Fruit fly (Drosophila melanogaster) whole organism, embryonic: Measurements from ENCODE around the gene lqfR.

Source experiments
- Adf1 ChIP-seq: fragments of 200-800 bp; sonication (Bioruptor generic); IDR thresholded peaks from 2 replicates; pipeline ENCODE4 v1.3.6; 2022; ENCODE audit warnings: missing biosample characterization, missing genetic modification characterization
- Atf6 ChIP-seq: fragments of 200-800 bp; sonication (Bioruptor generic); IDR thresholded peaks from 2 replicates; pipeline ENCODE4 v1.3.6; 2022; ENCODE audit warnings: missing biosample characterization, missing genetic modification characterization
- Awh ChIP-seq: fragments of 200-800 bp; sonication (Bioruptor generic); IDR thresholded peaks from 2 replicates; pipeline ENCODE4, ENCODE4 v1.3.6; 2022; ENCODE audit warnings: missing biosample characterization, missing genetic modification characterization
- CG10543 ChIP-seq: fragments of 200-800 bp; sonication (Bioruptor generic); optimal IDR thresholded peaks from 3 replicates; lab custom pipeline; 2017; ENCODE audit warnings: missing biosample characterization, mild to moderate bottlenecking, missing genetic modification characterization, moderate library complexity
- CG12071 ChIP-seq: fragments of 200-800 bp; sonication (Bioruptor generic); optimal IDR thresholded peaks from 3 replicates; lab custom pipeline; 2018; ENCODE audit warnings: missing biosample characterization, mild to moderate bottlenecking, missing genetic modification characterization
- CG12299 ChIP-seq: fragments of 200-800 bp; sonication (Bioruptor generic); optimal IDR thresholded peaks from 2 replicates; lab custom pipeline; 2018; ENCODE audit warnings: missing biosample characterization, mild to moderate bottlenecking, missing genetic modification characterization
- CG12391 ChIP-seq: fragments of 200-800 bp; sonication (Bioruptor generic); optimal IDR thresholded peaks from 3 replicates; lab custom pipeline; 2018; ENCODE audit warnings: missing biosample characterization, mild to moderate bottlenecking, missing genetic modification characterization, moderate library complexity
- CG12659 ChIP-seq: fragments of 200-800 bp; sonication (Bioruptor generic); optimal IDR thresholded peaks from 3 replicates; lab custom pipeline; 2017; ENCODE audit warnings: mild to moderate bottlenecking, missing biosample characterization, missing genetic modification reagents, missing genetic modification characterization
- CG15479 ChIP-seq: fragments of 200-800 bp; sonication (Bioruptor generic); optimal IDR thresholded peaks from 3 replicates; lab custom pipeline; 2019; ENCODE audit warnings: missing biosample characterization, mild to moderate bottlenecking, missing genetic modification characterization, moderate library complexity
- CG1647 ChIP-seq: fragments of 200-800 bp; sonication (Bioruptor generic); optimal IDR thresholded peaks from 3 replicates; lab custom pipeline; 2016; ENCODE audit warnings: missing biosample characterization, missing genetic modification characterization
- CG16815 ChIP-seq: fragments of 200-800 bp; sonication (Bioruptor generic); optimal IDR thresholded peaks from 3 replicates; lab custom pipeline; 2017; ENCODE audit warnings: missing biosample characterization, mild to moderate bottlenecking, missing genetic modification characterization
- CG18262 ChIP-seq: fragments of 200-800 bp; optimal IDR thresholded peaks from 3 replicates; lab custom pipeline; 2019; ENCODE audit warnings: missing biosample characterization, mild to moderate bottlenecking, missing genetic modification characterization, moderate library complexity
- CG18599 ChIP-seq: fragments of 200-800 bp; sonication (Bioruptor generic); optimal IDR thresholded peaks from 3 replicates; lab custom pipeline; 2017; ENCODE audit warnings: missing biosample characterization, missing genetic modification characterization, mild to moderate bottlenecking, moderate library complexity, missing genetic modification reagents
- CG18619 ChIP-seq: fragments of 200-800 bp; sonication (Bioruptor generic); optimal IDR thresholded peaks from 3 replicates; lab custom pipeline; 2017; ENCODE audit warnings: missing biosample characterization, mild to moderate bottlenecking, missing genetic modification characterization
- CG3281 ChIP-seq: fragments of 200-800 bp; sonication (Bioruptor generic); optimal IDR thresholded peaks from 3 replicates; lab custom pipeline; 2017; ENCODE audit warnings: missing biosample characterization, mild to moderate bottlenecking, missing genetic modification characterization
- CG34224 ChIP-seq: fragments of 200-800 bp; sonication (Bioruptor generic); IDR thresholded peaks from 3 replicates; pipeline ENCODE4 v1.3.6; 2022; ENCODE audit warnings: missing biosample characterization, missing genetic modification characterization; ENCODE audit not compliant: partially characterized antibody
- CG34376 ChIP-seq: fragments of 200-800 bp; sonication (Bioruptor generic); optimal IDR thresholded peaks from 2 replicates; lab custom pipeline; 2018; ENCODE audit warnings: missing biosample characterization, mild to moderate bottlenecking, missing genetic modification characterization
- CG3838 ChIP-seq: fragments of 200-800 bp; sonication (Bioruptor generic); optimal IDR thresholded peaks from 3 replicates; lab custom pipeline; 2016; ENCODE audit warnings: missing biosample characterization, missing genetic modification characterization
- CG3847 ChIP-seq: fragments of 200-800 bp; sonication (Bioruptor generic); IDR thresholded peaks from 2 replicates; pipeline ENCODE4 v1.3.6; 2022; ENCODE audit warnings: missing biosample characterization, missing genetic modification characterization
- CG4730 ChIP-seq: fragments of 200-800 bp; sonication (Bioruptor generic); IDR thresholded peaks from 2 replicates; pipeline ENCODE4 v1.3.6; 2022; ENCODE audit warnings: missing biosample characterization, missing genetic modification characterization
- CG4854 ChIP-seq: fragments of 200-800 bp; sonication (Bioruptor generic); optimal IDR thresholded peaks from 2 replicates; lab custom pipeline; 2016; ENCODE audit warnings: missing biosample characterization, missing genetic modification characterization, inconsistent platforms
- CG6654 ChIP-seq: fragments of 200-800 bp; sonication (Bioruptor generic); optimal IDR thresholded peaks from 2 replicates; lab custom pipeline; 2017; ENCODE audit warnings: missing biosample characterization, mild to moderate bottlenecking, missing genetic modification characterization
- CG6791 ChIP-seq: fragments of 200-800 bp; sonication (Bioruptor generic); IDR thresholded peaks from 3 replicates; pipeline ENCODE4 v1.3.6; 2022; ENCODE audit warnings: missing biosample characterization, missing genetic modification characterization; ENCODE audit not compliant: partially characterized antibody
- CG7786 ChIP-seq: fragments of 200-800 bp; sonication (Bioruptor generic); optimal IDR thresholded peaks from 2 replicates; lab custom pipeline; 2016; ENCODE audit warnings: missing biosample characterization, missing genetic modification characterization
- CG7963 ChIP-seq: fragments of 200-800 bp; sonication (Bioruptor generic); IDR thresholded peaks from 3 replicates; pipeline ENCODE4 v1.3.6; 2022; ENCODE audit warnings: missing biosample characterization, missing genetic modification characterization; ENCODE audit not compliant: partially characterized antibody
- CG8478 ChIP-seq: fragments of >200 bp; optimal IDR thresholded peaks from 2 replicates; lab custom pipeline; 2018
- CTCF ChIP-seq: fragments of 200-800 bp; sonication (Bioruptor generic); optimal IDR thresholded peaks from 2 replicates; lab custom pipeline; 2017; ENCODE audit warnings: missing biosample characterization, mild to moderate bottlenecking, missing genetic modification characterization, moderate library complexity
- Deaf1 ChIP-seq: fragments of 200-800 bp; optimal IDR thresholded peaks from 3 replicates; lab custom pipeline; 2019; ENCODE audit warnings: missing biosample characterization, mild to moderate bottlenecking, missing genetic modification characterization, moderate library complexity
- Dek ChIP-seq: fragments of 200-800 bp; sonication (Bioruptor generic); optimal IDR thresholded peaks from 3 replicates; lab custom pipeline; 2019; ENCODE audit warnings: missing biosample characterization, mild to moderate bottlenecking, missing genetic modification characterization, moderate library complexity
- Hmx ChIP-seq: fragments of 200-800 bp; sonication (Bioruptor generic); optimal IDR thresholded peaks from 2 replicates; lab custom pipeline; 2016; ENCODE audit warnings: missing biosample characterization, missing genetic modification characterization
- Hr78 ChIP-seq, 2 experiments: fragments of 200-800 bp in 1 of 2; fragments of >200 bp in 1 of 2; sonication (Bioruptor generic) in 1 of 2; optimal IDR thresholded peaks; 2 replicates each; lab custom pipeline; 2017 to 2019; ENCODE audit warnings: missing biosample characterization in 2 of 2, missing genetic modification characterization in 2 of 2, mild to moderate bottlenecking in 1 of 2, moderate library complexity in 1 of 2
- Med ChIP-seq: fragments of 200-800 bp; sonication (Bioruptor generic); peaks from one replicate; lab custom pipeline; 2016; ENCODE audit warnings: missing biosample characterization, missing genetic modification characterization, mild to moderate bottlenecking, inconsistent platforms, moderate library complexity
- Mes4 ChIP-seq: fragments of 200-800 bp; sonication (Bioruptor generic); optimal IDR thresholded peaks from 2 replicates; lab custom pipeline; 2016; ENCODE audit warnings: missing biosample characterization, missing genetic modification characterization
- Oli ChIP-seq: fragments of 200-800 bp; sonication (Bioruptor generic); optimal IDR thresholded peaks from 2 replicates; lab custom pipeline; 2018; ENCODE audit warnings: missing biosample characterization, mild to moderate bottlenecking, missing genetic modification characterization, moderate library complexity
- Opbp ChIP-seq: fragments of 200-800 bp; sonication (Bioruptor generic); IDR thresholded peaks from 3 replicates; pipeline ENCODE4 v1.3.6; 2022; ENCODE audit warnings: missing biosample characterization, missing genetic modification characterization; ENCODE audit not compliant: partially characterized antibody
- Optix ChIP-seq: fragments of 200-800 bp; sonication (Bioruptor generic); IDR thresholded peaks from 3 replicates; pipeline ENCODE4 v1.3.6; 2022; ENCODE audit warnings: missing biosample characterization, missing genetic modification characterization
- ato ChIP-seq: fragments of 200-800 bp; sonication (Bioruptor generic); IDR thresholded peaks from 2 replicates; pipeline ENCODE4 v1.3.6; 2022; ENCODE audit warnings: missing biosample characterization, missing genetic modification characterization; ENCODE audit not compliant: partially characterized antibody
- cg ChIP-seq: fragments of 200-800 bp; sonication (Bioruptor generic); optimal IDR thresholded peaks from 3 replicates; lab custom pipeline; 2019; ENCODE audit warnings: missing biosample characterization, mild to moderate bottlenecking, missing genetic modification characterization, moderate library complexity
- cwo ChIP-seq: fragments of 200-800 bp; sonication (Bioruptor generic); optimal IDR thresholded peaks from 3 replicates; lab custom pipeline; 2017; ENCODE audit warnings: missing biosample characterization, missing genetic modification characterization, mild to moderate bottlenecking, moderate library complexity, missing genetic modification reagents
- dysf ChIP-seq: fragments of 200-800 bp; sonication (Bioruptor generic); IDR thresholded peaks from 3 replicates; pipeline ENCODE4 v1.3.6; 2022; ENCODE audit warnings: missing biosample characterization, missing genetic modification characterization
- fd64A ChIP-seq: fragments of 200-800 bp; sonication (Bioruptor generic); optimal IDR thresholded peaks from 3 replicates; lab custom pipeline; 2018; ENCODE audit warnings: missing biosample characterization, mild to moderate bottlenecking, missing genetic modification characterization
- odd ChIP-seq: fragments of 200-800 bp; sonication (Bioruptor generic); optimal IDR thresholded peaks from 2 replicates; lab custom pipeline; 2017; ENCODE audit warnings: missing biosample characterization, mild to moderate bottlenecking, missing genetic modification characterization
- ranshi ChIP-seq: fragments of 200-800 bp; sonication (Bioruptor generic); IDR thresholded peaks from 2 replicates; pipeline ENCODE4 v1.3.6; 2022; ENCODE audit warnings: missing biosample characterization, missing genetic modification characterization
- schlank ChIP-seq: fragments of 200-800 bp; sonication (Bioruptor generic); optimal IDR thresholded peaks from 2 replicates; lab custom pipeline; 2018; ENCODE audit warnings: missing biosample characterization, mild to moderate bottlenecking, missing genetic modification characterization
- sd ChIP-seq: fragments of 200-800 bp; sonication (Bioruptor generic); optimal IDR thresholded peaks from 3 replicates; lab custom pipeline; 2018; ENCODE audit warnings: missing biosample characterization, mild to moderate bottlenecking, missing genetic modification characterization, moderate library complexity
- sna ChIP-seq: fragments of 200-800 bp; sonication (Bioruptor generic); IDR thresholded peaks from 2 replicates; pipeline ENCODE4 v1.3.6; 2022; ENCODE audit warnings: missing biosample characterization, missing genetic modification characterization; ENCODE audit not compliant: partially characterized antibody
- sob ChIP-seq: fragments of 200-800 bp; sonication (Bioruptor generic); IDR thresholded peaks from 2 replicates; pipeline ENCODE4 v1.3.6; 2022; ENCODE audit warnings: missing biosample characterization, missing genetic modification characterization
- sqz ChIP-seq: fragments of 200-800 bp; sonication (Bioruptor generic); optimal IDR thresholded peaks from 3 replicates; lab custom pipeline; 2018; ENCODE audit warnings: missing biosample characterization, mild to moderate bottlenecking, missing genetic modification characterization
- tup ChIP-seq: fragments of 200-800 bp; sonication (Bioruptor generic); optimal IDR thresholded peaks from 2 replicates; lab custom pipeline; 2016; ENCODE audit warnings: missing biosample characterization, mild to moderate bottlenecking, missing genetic modification characterization, moderate library complexity

The lqfR gene

dm6 chr3R:22411879-22412587 lies 932 bp downstream of the lqfR start (continued):
- peak; percentile 48 for TF ChIP-seq CG18599 (GFP tag; lab: Kevin White, UChicago)
- peak; percentile 1 for TF ChIP-seq CG4854 (GFP tag; lab: Kevin White, UChicago)
- no peak for TF ChIP-seq ato
- TF ChIP-seq schlank (tag; lab: Kevin White, UChicago), result no peak
- TF ChIP-seq Atf6 (GFP tag; lab: Robert Waterston, UW), result 0 out of 2 replicates have a peak, but pooled peaks have one; percentile 8
- TF ChIP-seq Deaf1 (tag; lab: Kevin White, UChicago), result no peak
- peak; percentile 45 for TF ChIP-seq CG10543 (GFP tag; lab: Kevin White, UChicago)
- peak; percentile 77 for TF ChIP-seq cg (GFP tag; lab: Kevin White, UChicago)
- TF ChIP-seq CG12071, result no peak
- TF ChIP-seq sd (tag; lab: Kevin White, UChicago), result peak; percentile 56
- no peak for TF ChIP-seq ranshi (GFP tag; lab: Robert Waterston, UW)
- peak; percentile 31 for TF ChIP-seq CG3281
- TF ChIP-seq Med, result peak; percentile 70
- peak; percentile 9 for TF ChIP-seq fd64A (GFP tag; lab: Kevin White, UChicago)
- TF ChIP-seq Hr78 (GFP tag; optimal IDR thresholded peaks at IDR 0.05; lab: Kevin White, UChicago), result peak in 1 of 2 experiments; percentile 32
- TF ChIP-seq Adf1 (GFP tag; lab: Robert Waterston, UW), result peak; percentile 11; the same call in 1 of the 2 replicates
- TF ChIP-seq CG34376 (GFP tag; lab: Kevin White, UChicago), result peak; percentile 53
- TF ChIP-seq CG15479, result peak; percentile 15
- TF ChIP-seq CG16815, result no peak
- TF ChIP-seq, all 482 proteins: peak for 31

- TF ChIP-seq tup (GFP tag; lab: Kevin White, UChicago) (no peak), CG4730 (GFP tag; lab: Robert Waterston, UW) (no peak), CTCF (GFP tag; lab: Kevin White, UChicago) (peak; percentile 13), Mes4 (GFP tag; lab: Kevin White, UChicago) (no peak), Hmx (GFP tag; lab: Kevin White, UChicago) (no peak), Opbp (GFP tag; lab: Robert Waterston, UW) (peak; percentile 29; the same call in 1 of the 3 replicates), sob (GFP tag; lab: Robert Waterston, UW) (peak; percentile 10; the same call in 1 of the 2 replicates), CG7786 (GFP tag; lab: Kevin White, UChicago) (no peak), CG6654 (GFP tag; lab: Kevin White, UChicago) (no peak), CG18262 (tag; lab: Kevin White, UChicago) (no peak), CG8478 (no peak), CG6791 (GFP tag; lab: Robert Waterston, UW) (peak; percentile 55; the same call in 2 of the 3 replicates), CG18619 (GFP tag; lab: Kevin White, UChicago) (no peak), CG12299 (peak; percentile 28), cwo (GFP tag; lab: Kevin White, UChicago) (peak; percentile 63), sqz (GFP tag; lab: Kevin White, UChicago) (no peak), Awh (GFP tag; lab: Robert Waterston, UW) (no peak), CG3847 (GFP tag; lab: Robert Waterston, UW) (peak; percentile 71), CG1647 (GFP tag; lab: Kevin White, UChicago) (no peak), CG12659 (peak; percentile 72), CG7963 (GFP tag; lab: Robert Waterston, UW) (no peak), sna (GFP tag; lab: Robert Waterston, UW) (0 out of 2 replicates have a peak, but pooled peaks have one; percentile 28), CG12391 (peak; percentile 10), CG34224 (GFP tag; lab: Robert Waterston, UW) (peak; percentile 32; the same call in 1 of the 3 replicates), Dek (tag; lab: Kevin White, UChicago) (no peak), dysf (no peak), CG3838 (GFP tag; lab: Kevin White, UChicago) (no peak), Oli (tag; lab: Kevin White, UChicago) (no peak), Optix (GFP tag; lab: Robert Waterston, UW) (no peak), odd (GFP tag; lab: Kevin White, UChicago) (no peak)
Observed at dm6 chr3R:22420911-22421310, 9.8 kb downstream of the lqfR start, which contains the start of the genes Nop56 and mats. TSS of gene Nop56 (minus strand) at chr3R:22421068. TSS of gene mats (plus strand) at chr3R:22421161.
